Worm (Caenorhabditis elegans) whole organism, young adult: ENCODE data around the gene C38H2.3.

Source experiments
- F57C9.4 ChIP-seq: sonication (generic microtip); optimal IDR thresholded peaks from 2 replicates; lab custom pipeline; 2017; ENCODE audit warnings: mild to moderate bottlenecking, missing genetic modification characterization, missing compliant biosample characterization
- T07F8.4 ChIP-seq: sonication (generic microtip); optimal IDR thresholded peaks from 2 replicates; lab custom pipeline; 2016; ENCODE audit warnings: mild to moderate bottlenecking, missing genetic modification characterization, moderate library complexity, missing compliant biosample characterization
- ccch-3 ChIP-seq: fragments of 200-800 bp; sonication (Bioruptor generic); optimal IDR thresholded peaks from 2 replicates; lab custom pipeline; 2018; ENCODE audit warnings: mild to moderate bottlenecking, missing genetic modification characterization, missing compliant biosample characterization
- egl-44 ChIP-seq: fragments of 200-800 bp; sonication (Bioruptor generic); IDR thresholded peaks from 2 replicates; pipeline ENCODE4 v1.3.6; 2022; ENCODE audit warnings: missing genetic modification reagents, missing genetic modification characterization, missing compliant biosample characterization
- nfya-2 ChIP-seq: fragments of 200-800 bp; sonication (Bioruptor generic); IDR thresholded peaks from 2 replicates; pipeline ENCODE4 v1.3.6; 2022; ENCODE audit warnings: missing genetic modification reagents, missing genetic modification characterization, missing compliant biosample characterization
- nhr-90 ChIP-seq: sonication (generic microtip); optimal IDR thresholded peaks from 2 replicates; lab custom pipeline; 2016; ENCODE audit warnings: missing genotype, mild to moderate bottlenecking, missing genetic modification characterization, missing compliant biosample characterization
- tbp1 ChIP-seq: fragments of 200-800 bp; sonication (Bioruptor generic); optimal IDR thresholded peaks from 2 replicates; lab custom pipeline; 2018; ENCODE audit warnings: mild to moderate bottlenecking, missing genetic modification characterization, missing compliant biosample characterization

- TF ChIP-seq ccch-3 (GFP tag; lab: Kevin White, UChicago) (no peak), egl-44 (GFP tag; lab: Robert Waterston, UW) (no peak), T07F8.4 (tag; lab: Kevin White, UChicago) (no peak), nfya-2 (GFP tag; lab: Robert Waterston, UW) (no peak), nhr-90 (tag; lab: Kevin White, UChicago) (no peak), F57C9.4 (tag; lab: Kevin White, UChicago) (no peak), tbp1 (no peak)
Measured at ce11 chrIII:10361456-10361855, 24.9 kb downstream of the C38H2.3 start.
